Fruit fly (Drosophila melanogaster) whole organism, embryonic: ENCODE measurements around the gene mst.
A peak's percentile ranks its signal among the peaks of the same experiment; 100 is the strongest.

Source experiments
- Atf6 ChIP-seq: fragments of 200-800 bp; sonication (Bioruptor generic); IDR thresholded peaks from 2 replicates; pipeline ENCODE4 v1.3.6; 2022; ENCODE audit warnings: missing biosample characterization, missing genetic modification characterization
- CG10959 ChIP-seq: fragments of 200-800 bp; sonication (Bioruptor generic); IDR thresholded peaks from 2 replicates; pipeline ENCODE4 v1.3.6; 2022; ENCODE audit warnings: missing biosample characterization, missing genetic modification characterization
- CG11398 ChIP-seq: fragments of 200-800 bp; sonication (Bioruptor generic); optimal IDR thresholded peaks from 2 replicates; lab custom pipeline; 2016; ENCODE audit warnings: missing biosample characterization, missing genetic modification characterization
- CG11504 ChIP-seq: fragments of 200-800 bp; sonication (Bioruptor generic); optimal IDR thresholded peaks from 3 replicates; lab custom pipeline; 2019; ENCODE audit warnings: missing biosample characterization, mild to moderate bottlenecking, missing genetic modification characterization, moderate library complexity
- CG12659 ChIP-seq: fragments of 200-800 bp; sonication (Bioruptor generic); optimal IDR thresholded peaks from 3 replicates; lab custom pipeline; 2017; ENCODE audit warnings: mild to moderate bottlenecking, missing biosample characterization, missing genetic modification reagents, missing genetic modification characterization
- CG17612 ChIP-seq: fragments of 200-800 bp; sonication (Bioruptor generic); IDR thresholded peaks from 2 replicates; pipeline ENCODE4 v1.3.6; 2022; ENCODE audit warnings: missing biosample characterization, missing genetic modification characterization
- CG2202 ChIP-seq: fragments of 200-800 bp; sonication (Bioruptor generic); optimal IDR thresholded peaks from 2 replicates; lab custom pipeline; 2018; ENCODE audit warnings: missing biosample characterization, mild to moderate bottlenecking, missing genetic modification characterization
- CG2678 ChIP-seq: fragments of 200-800 bp; sonication (Bioruptor generic); optimal IDR thresholded peaks from 3 replicates; lab custom pipeline; 2019; ENCODE audit warnings: missing biosample characterization, mild to moderate bottlenecking, missing genetic modification characterization, moderate library complexity
- CG30403 ChIP-seq: fragments of 200-800 bp; sonication (Bioruptor generic); optimal IDR thresholded peaks from 3 replicates; lab custom pipeline; 2016; ENCODE audit warnings: missing biosample characterization, missing genetic modification characterization
- CG33557 ChIP-seq: fragments of 200-800 bp; sonication (Bioruptor generic); optimal IDR thresholded peaks from 2 replicates; lab custom pipeline; 2019; ENCODE audit warnings: missing biosample characterization, mild to moderate bottlenecking, missing genetic modification characterization, moderate library complexity
- CG4424 ChIP-seq: fragments of 200-800 bp; sonication (Bioruptor generic); optimal IDR thresholded peaks from 3 replicates; lab custom pipeline; 2016; ENCODE audit warnings: missing biosample characterization, missing genetic modification characterization
- Camta ChIP-seq: fragments of 200-800 bp; sonication (Bioruptor generic); optimal IDR thresholded peaks from 2 replicates; lab custom pipeline; 2016; ENCODE audit warnings: missing biosample characterization, missing genetic modification characterization
- Fer1 ChIP-seq: fragments of 200-800 bp; sonication (Bioruptor generic); optimal IDR thresholded peaks from 2 replicates; lab custom pipeline; 2017; ENCODE audit warnings: missing biosample characterization, mild to moderate bottlenecking, missing genetic modification characterization
- Kr ChIP-seq: fragments of 200-800 bp; sonication (Bioruptor generic); optimal IDR thresholded peaks from 2 replicates; lab custom pipeline; 2017; ENCODE audit warnings: missing biosample characterization, mild to moderate bottlenecking, missing genetic modification characterization
- Max ChIP-seq: fragments of 200-800 bp; sonication (Bioruptor generic); optimal IDR thresholded peaks from 2 replicates; lab custom pipeline; 2016; ENCODE audit warnings: missing biosample characterization, mild to moderate bottlenecking, missing genetic modification characterization
- Nf-YA ChIP-seq: fragments of 200-800 bp; sonication (Bioruptor generic); IDR thresholded peaks from 2 replicates; pipeline ENCODE4 v1.3.6; 2022; ENCODE audit warnings: missing biosample characterization, missing genetic modification characterization
- Nf-YC ChIP-seq: fragments of 200-800 bp; optimal IDR thresholded peaks from 3 replicates; lab custom pipeline; 2019; ENCODE audit warnings: missing biosample characterization, mild to moderate bottlenecking, missing genetic modification characterization, moderate library complexity
- PHDP ChIP-seq: fragments of 200-800 bp; sonication (Bioruptor generic); optimal IDR thresholded peaks from 3 replicates; lab custom pipeline; 2018; ENCODE audit warnings: missing biosample characterization, mild to moderate bottlenecking, missing genetic modification characterization, moderate library complexity
- Pdp1 ChIP-seq, 2 experiments: fragments of 200-800 bp; sonication (Bioruptor generic); optimal IDR thresholded peaks; 3 replicates each; lab custom pipeline; 2016; ENCODE audit warnings: missing biosample characterization in 2 of 2, missing genetic modification characterization in 2 of 2, mild to moderate bottlenecking in 1 of 2, moderate library complexity in 1 of 2
- Sry-δ ChIP-seq: fragments of 200-800 bp; sonication (Bioruptor generic); optimal IDR thresholded peaks from 2 replicates; lab custom pipeline; 2016; ENCODE audit warnings: missing biosample characterization, missing genetic modification characterization
- ab ChIP-seq: fragments of 200-800 bp; sonication (Bioruptor generic); optimal IDR thresholded peaks from 2 replicates; lab custom pipeline; 2016; ENCODE audit warnings: missing biosample characterization, missing genetic modification characterization
- bbx ChIP-seq: fragments of 200-800 bp; sonication (Bioruptor generic); IDR thresholded peaks from 2 replicates; pipeline ENCODE4 v1.3.6; 2022; ENCODE audit warnings: missing biosample characterization, missing genetic modification characterization; ENCODE audit not compliant: partially characterized antibody
- bigmax ChIP-seq: fragments of 200-800 bp; sonication (Bioruptor generic); optimal IDR thresholded peaks from 2 replicates; lab custom pipeline; 2018; ENCODE audit warnings: missing biosample characterization, mild to moderate bottlenecking, missing genetic modification characterization
- bsh ChIP-seq, 2 experiments: fragments of 200-800 bp; sonication (Bioruptor generic); optimal IDR thresholded peaks; 2 replicates each; lab custom pipeline; 2017 to 2018; ENCODE audit warnings: mild to moderate bottlenecking in 2 of 2, missing biosample characterization in 2 of 2, missing genetic modification characterization in 2 of 2, moderate library complexity in 1 of 2
- chif ChIP-seq, 2 experiments: fragments of 200-800 bp; sonication (Bioruptor generic); optimal IDR thresholded peaks; 3 replicates each; lab custom pipeline; 2016; ENCODE audit warnings: missing biosample characterization in 2 of 2, missing genetic modification characterization in 2 of 2
- chm ChIP-seq: fragments of 200-800 bp; sonication (Bioruptor generic); IDR thresholded peaks from 2 replicates; pipeline ENCODE4 v1.3.6; 2022; ENCODE audit warnings: missing biosample characterization, missing genetic modification characterization
- croc ChIP-seq: fragments of 200-800 bp; sonication (Bioruptor generic); conservative IDR thresholded peaks from 3 replicates; pipeline ENCODE4 v1.3.6; 2022; ENCODE audit warnings: missing biosample characterization, missing genetic modification characterization
- dan ChIP-seq: fragments of 200-800 bp; sonication (Bioruptor generic); IDR thresholded peaks from 2 replicates; pipeline ENCODE4 v1.3.6; 2022; ENCODE audit warnings: missing biosample characterization, missing genetic modification characterization
- dpn ChIP-seq, 2 experiments: fragments of 200-800 bp; sonication (Bioruptor generic); optimal IDR thresholded peaks; 3 replicates each; lab custom pipeline; 2016; ENCODE audit warnings: missing biosample characterization in 2 of 2, missing genetic modification characterization in 2 of 2
- eve ChIP-seq, 2 experiments: fragments of >200 bp; optimal IDR thresholded peaks; 2 replicates each; lab custom pipeline; 2017; ENCODE audit warnings: missing biosample characterization in 2 of 2, missing genetic modification characterization in 2 of 2
- ind ChIP-seq: fragments of 200-800 bp; sonication (Bioruptor generic); optimal IDR thresholded peaks from 3 replicates; lab custom pipeline; 2016; ENCODE audit warnings: missing biosample characterization, missing genetic modification characterization
- inv ChIP-seq: fragments of 200-800 bp; sonication (Bioruptor generic); IDR thresholded peaks from 2 replicates; pipeline ENCODE4 v1.3.6; 2022; ENCODE audit warnings: missing biosample characterization, missing genetic modification characterization; ENCODE audit not compliant: partially characterized antibody
- kni ChIP-seq: fragments of 200-800 bp; sonication (Bioruptor generic); optimal IDR thresholded peaks from 3 replicates; lab custom pipeline; 2017; ENCODE audit warnings: mild to moderate bottlenecking, missing biosample characterization, missing genetic modification reagents, missing genetic modification characterization
- lola ChIP-seq, 3 experiments: fragments of >200 bp in 2 of 3; fragments of 200-800 bp in 1 of 3; sonication (Bioruptor generic) in 1 of 3; optimal IDR thresholded peaks; 2 replicates each; lab custom pipeline; 2017 to 2019; ENCODE audit warnings: missing biosample characterization in 3 of 3, missing genetic modification characterization in 3 of 3, mild to moderate bottlenecking in 1 of 3, moderate library complexity in 1 of 3
- maf-S ChIP-seq: fragments of 200-800 bp; sonication (Bioruptor generic); optimal IDR thresholded peaks from 2 replicates; lab custom pipeline; 2016; ENCODE audit warnings: missing biosample characterization, missing genetic modification characterization
- mirr ChIP-seq: fragments of 200-800 bp; sonication (Bioruptor generic); optimal IDR thresholded peaks from 3 replicates; lab custom pipeline; 2018; ENCODE audit warnings: missing biosample characterization, mild to moderate bottlenecking, missing genetic modification characterization
- nmo ChIP-seq: fragments of 200-800 bp; sonication (Bioruptor generic); optimal IDR thresholded peaks from 2 replicates; lab custom pipeline; 2018; ENCODE audit warnings: missing biosample characterization, mild to moderate bottlenecking, missing genetic modification characterization, moderate library complexity
- run ChIP-seq: fragments of 200-800 bp; sonication (Bioruptor generic); optimal IDR thresholded peaks from 3 replicates; lab custom pipeline; 2018; ENCODE audit warnings: missing biosample characterization, mild to moderate bottlenecking, missing genetic modification characterization
- sens-2 ChIP-seq: fragments of 200-800 bp; sonication (Bioruptor generic); IDR thresholded peaks from 2 replicates; pipeline ENCODE4 v1.3.6; 2022; ENCODE audit warnings: missing biosample characterization, missing genetic modification characterization
- sob ChIP-seq: fragments of 200-800 bp; sonication (Bioruptor generic); IDR thresholded peaks from 2 replicates; pipeline ENCODE4 v1.3.6; 2022; ENCODE audit warnings: missing biosample characterization, missing genetic modification characterization
- ssp ChIP-seq: fragments of 200-800 bp; sonication (Bioruptor generic); IDR thresholded peaks from 2 replicates; pipeline ENCODE4 v1.3.6; 2022; ENCODE audit warnings: missing biosample characterization, missing genetic modification characterization
- stwl ChIP-seq: fragments of 200-800 bp; sonication (Bioruptor generic); optimal IDR thresholded peaks from 3 replicates; lab custom pipeline; 2018; ENCODE audit warnings: missing biosample characterization, mild to moderate bottlenecking, missing genetic modification characterization, moderate library complexity
- sug ChIP-seq: fragments of 200-800 bp; optimal IDR thresholded peaks from 2 replicates; lab custom pipeline; 2019; ENCODE audit warnings: missing biosample characterization, mild to moderate bottlenecking, missing genetic modification characterization, moderate library complexity
- tgo ChIP-seq: fragments of 200-800 bp; sonication (Bioruptor generic); IDR thresholded peaks from 3 replicates; pipeline ENCODE4 v1.3.6; 2022; ENCODE audit warnings: missing biosample characterization, missing genetic modification characterization
- trem ChIP-seq: fragments of 200-800 bp; optimal IDR thresholded peaks from 3 replicates; lab custom pipeline; 2019; ENCODE audit warnings: missing biosample characterization, mild to moderate bottlenecking, missing genetic modification characterization, moderate library complexity
- tup ChIP-seq: fragments of 200-800 bp; sonication (Bioruptor generic); optimal IDR thresholded peaks from 2 replicates; lab custom pipeline; 2016; ENCODE audit warnings: missing biosample characterization, mild to moderate bottlenecking, missing genetic modification characterization, moderate library complexity
- unc-4 ChIP-seq: fragments of 200-800 bp; sonication (Bioruptor generic); IDR thresholded peaks from 2 replicates; pipeline ENCODE4 v1.3.6; 2022; ENCODE audit warnings: missing biosample characterization, missing genetic modification characterization; ENCODE audit not compliant: partially characterized antibody
- vvl ChIP-seq: fragments of 200-800 bp; sonication (Bioruptor generic); IDR thresholded peaks from 2 replicates; pipeline ENCODE4 v1.3.6; 2022; ENCODE audit warnings: missing biosample characterization, missing genetic modification characterization
- wek ChIP-seq: fragments of 200-800 bp; sonication (Bioruptor generic); optimal IDR thresholded peaks from 3 replicates; lab custom pipeline; 2018; ENCODE audit warnings: missing biosample characterization, mild to moderate bottlenecking, missing genetic modification characterization, moderate library complexity
- zf30C ChIP-seq: fragments of 200-800 bp; sonication (Bioruptor generic); optimal IDR thresholded peaks from 3 replicates; lab custom pipeline; 2018; ENCODE audit warnings: missing biosample characterization, mild to moderate bottlenecking, missing genetic modification characterization

Gene mst

dm6 chrX:21362878-21363277 lies 25.9 kb upstream of the mst start, which contains the start of the genes bbx and waw (continued):
- peak; percentile 23 for TF ChIP-seq bigmax
- peak in 1 of 2 experiments; percentile 100 for TF ChIP-seq Pdp1 (GFP tag; optimal IDR thresholded peaks at IDR 0.05; lab: Kevin White, UChicago)
- TF ChIP-seq sob (GFP tag; lab: Robert Waterston, UW), result no peak
- no peak for TF ChIP-seq eve (GFP tag; optimal IDR thresholded peaks at IDR 0.05; lab: Kevin White, UChicago)
- TF ChIP-seq Max (GFP tag; lab: Kevin White, UChicago), result peak; percentile 65
- TF ChIP-seq Camta (GFP tag; lab: Kevin White, UChicago), result peak; percentile 3
- TF ChIP-seq sug (tag; lab: Kevin White, UChicago), result peak; percentile 43
- peak; percentile 53 for TF ChIP-seq kni
- no peak for TF ChIP-seq sens-2 (GFP tag; lab: Robert Waterston, UW)
- no peak for TF ChIP-seq run (tag; lab: Kevin White, UChicago)
- TF ChIP-seq CG2202, result no peak
- peak; percentile 44 for TF ChIP-seq Fer1 (GFP tag; lab: Kevin White, UChicago)
- peak; percentile 60 for TF ChIP-seq trem (tag; lab: Kevin White, UChicago)
- TF ChIP-seq tgo, result no peak
- peak; percentile 45 for TF ChIP-seq CG33557 (GFP tag; lab: Kevin White, UChicago)
- TF ChIP-seq CG4424 (GFP tag; lab: Kevin White, UChicago), result peak; percentile 8
- TF ChIP-seq Kr (GFP tag; lab: Kevin White, UChicago), result no peak
- TF ChIP-seq chm (GFP tag; lab: Robert Waterston, UW), result no peak
- peak in 1 of 3 experiments; percentile 22 for TF ChIP-seq lola (GFP tag; optimal IDR thresholded peaks at IDR 0.05; lab: Kevin White, UChicago)
- peak; percentile 36 for TF ChIP-seq PHDP (tag; lab: Kevin White, UChicago)
- no peak for TF ChIP-seq inv (GFP tag; lab: Robert Waterston, UW)
- peak; percentile 59 for TF ChIP-seq vvl (GFP tag; lab: Robert Waterston, UW)
- TF ChIP-seq CG11398 (GFP tag; lab: Kevin White, UChicago), result no peak
- TF ChIP-seq ab, result no peak
- peak; percentile 55 for TF ChIP-seq zf30C (GFP tag; lab: Kevin White, UChicago)
- TF ChIP-seq CG2678 (tag; lab: Kevin White, UChicago), result no peak
- TF ChIP-seq Nf-YC (tag; lab: Kevin White, UChicago), result peak; percentile 21
- peak; percentile 50 for TF ChIP-seq maf-S
- peak in 1 of 2 experiments; percentile 11 for TF ChIP-seq chif (GFP tag; optimal IDR thresholded peaks at IDR 0.05; lab: Kevin White, UChicago)
- TF ChIP-seq bsh (GFP tag; optimal IDR thresholded peaks at IDR 0.05; lab: Kevin White, UChicago), result peak in 1 of 2 experiments; percentile 16
- no peak for TF ChIP-seq ssp (GFP tag; lab: Robert Waterston, UW)
- TF ChIP-seq CG11504 (tag; lab: Kevin White, UChicago), result no peak
- TF ChIP-seq mirr, result peak; percentile 54
- peak; percentile 68 for TF ChIP-seq CG12659 (GFP tag; lab: Kevin White, UChicago)
- TF ChIP-seq Atf6 (GFP tag; lab: Robert Waterston, UW), result no peak
- no peak for TF ChIP-seq CG30403
- peak; percentile 41; the same call in 1 of the 2 replicates for TF ChIP-seq bbx (GFP tag; lab: Robert Waterston, UW)
- TF ChIP-seq dpn (GFP tag; optimal IDR thresholded peaks at IDR 0.05; lab: Kevin White, UChicago), result peak in 1 of 2 experiments; percentile 16
- no peak for TF ChIP-seq unc-4 (GFP tag; lab: Robert Waterston, UW)
- TF ChIP-seq CG17612, result no peak
- TF ChIP-seq Sry-δ, result peak; percentile 7
- TF ChIP-seq nmo (GFP tag; lab: Kevin White, UChicago), result peak; percentile 35
- peak; percentile 4 for TF ChIP-seq wek (GFP tag; lab: Kevin White, UChicago)
- TF ChIP-seq tup (GFP tag; lab: Kevin White, UChicago), result no peak
- 0 out of 2 replicates have a peak, but pooled peaks have one; percentile 11 for TF ChIP-seq CG10959
- TF ChIP-seq croc (GFP tag; lab: Robert Waterston, UW), result no peak
- no peak for TF ChIP-seq ind (GFP tag; lab: Kevin White, UChicago)
- no peak for TF ChIP-seq Nf-YA (GFP tag; lab: Robert Waterston, UW)
- no peak for TF ChIP-seq dan (GFP tag; lab: Robert Waterston, UW)
- TF ChIP-seq stwl (tag; lab: Kevin White, UChicago), result peak; percentile 57
